Worm (Caenorhabditis elegans) whole organism, mixed stage, embryonic: ENCODE data around the gene txt-1.

Source experiments
- bed-3 ChIP-seq: fragments of 200-800 bp; sonication (Bioruptor generic); optimal IDR thresholded peaks from 3 replicates; lab custom pipeline; 2018; ENCODE audit warnings: mild to moderate bottlenecking, missing genetic modification characterization, moderate library complexity, missing compliant biosample characterization
- blmp-1 ChIP-seq: fragments of 150-350 bp; optimal IDR thresholded peaks from 2 replicates; lab custom pipeline; 2014; ENCODE audit warnings: missing biosample characterization, missing genetic modification characterization
- ceh-39 ChIP-seq: fragments of 150-350 bp; optimal IDR thresholded peaks from 2 replicates; lab custom pipeline; 2014; ENCODE audit warnings: missing biosample characterization, missing genetic modification characterization
- ceh-43 ChIP-seq: fragments of 200-800 bp; sonication (Bioruptor generic); optimal IDR thresholded peaks from 2 replicates; lab custom pipeline; 2018; ENCODE audit warnings: mild to moderate bottlenecking, missing genetic modification characterization, moderate library complexity, missing compliant biosample characterization
- ceh-83 ChIP-seq: fragments of 200-800 bp; sonication (Bioruptor generic); optimal IDR thresholded peaks from 2 replicates; lab custom pipeline; 2018; ENCODE audit warnings: mild to moderate bottlenecking, missing genetic modification characterization, missing compliant biosample characterization
- ces-1 ChIP-seq: fragments of 150-350 bp; optimal IDR thresholded peaks from 2 replicates; lab custom pipeline; 2014; ENCODE audit warnings: missing biosample characterization, missing genetic modification reagents, missing genetic modification characterization
- cnd-1 ChIP-seq: fragments of 200-800 bp; sonication (Bioruptor generic); optimal IDR thresholded peaks from 2 replicates; lab custom pipeline; 2018; ENCODE audit warnings: mild to moderate bottlenecking, missing genetic modification characterization, missing compliant biosample characterization
- drap-1 ChIP-seq: fragments of 200-800 bp; sonication (Bioruptor generic); optimal IDR thresholded peaks from 3 replicates; lab custom pipeline; 2018; ENCODE audit warnings: mild to moderate bottlenecking, missing genetic modification characterization, missing compliant biosample characterization
- elt-1 ChIP-seq: sonication (generic microtip); optimal IDR thresholded peaks from 2 replicates; lab custom pipeline; 2017; ENCODE audit warnings: missing genetic modification characterization, mild to moderate bottlenecking, missing compliant biosample characterization, antibody characterized with exemption, moderate library complexity, borderline replicate concordance; ENCODE audit not compliant: insufficient read depth
- elt-3 ChIP-seq: fragments of 150-350 bp; optimal IDR thresholded peaks from 2 replicates; lab custom pipeline; 2014; ENCODE audit warnings: missing biosample characterization, missing genetic modification characterization
- flh-1 ChIP-seq: fragments of 200-800 bp; sonication (Bioruptor generic); optimal IDR thresholded peaks from 2 replicates; lab custom pipeline; 2018; ENCODE audit warnings: mild to moderate bottlenecking, missing genetic modification characterization, moderate library complexity, missing compliant biosample characterization
- ham-2 ChIP-seq: fragments of 200-800 bp; sonication (Bioruptor generic); optimal IDR thresholded peaks from 2 replicates; lab custom pipeline; 2018; ENCODE audit warnings: mild to moderate bottlenecking, missing genetic modification characterization, missing compliant biosample characterization
- hlh-1 ChIP-seq: fragments of 150-350 bp; optimal IDR thresholded peaks from 2 replicates; lab custom pipeline; 2014; ENCODE audit warnings: missing biosample characterization, missing genetic modification reagents, missing genetic modification characterization
- lin-13 ChIP-seq: fragments of 150-350 bp; optimal IDR thresholded peaks from 2 replicates; lab custom pipeline; 2014; ENCODE audit warnings: missing biosample characterization, missing genetic modification characterization
- lin-32 ChIP-seq: fragments of 200-800 bp; sonication (Bioruptor generic); optimal IDR thresholded peaks from 2 replicates; lab custom pipeline; 2018; ENCODE audit warnings: mild to moderate bottlenecking, missing genetic modification characterization, missing compliant biosample characterization
- lsy-2 ChIP-seq: fragments of 150-350 bp; optimal IDR thresholded peaks from 2 replicates; lab custom pipeline; 2014; ENCODE audit warnings: missing biosample characterization, missing genetic modification characterization
- mab-5 ChIP-seq: fragments of 150-350 bp; optimal IDR thresholded peaks from 2 replicates; lab custom pipeline; 2014; ENCODE audit warnings: missing biosample characterization, missing genetic modification characterization
- mep-1 ChIP-seq: fragments of 150-350 bp; optimal IDR thresholded peaks from 2 replicates; lab custom pipeline; 2017; ENCODE audit warnings: missing biosample characterization, missing genetic modification reagents, missing genetic modification characterization, inconsistent platforms
- mls-2 ChIP-seq: sonication (generic microtip); optimal IDR thresholded peaks from 2 replicates; lab custom pipeline; 2016; ENCODE audit warnings: mild to moderate bottlenecking, missing genetic modification characterization, moderate library complexity, missing compliant biosample characterization
- nhr-12 ChIP-seq: fragments of 150-350 bp; optimal IDR thresholded peaks from 2 replicates; lab custom pipeline; 2014; ENCODE audit warnings: missing biosample characterization, missing genetic modification characterization
- nhr-2 ChIP-seq: fragments of 150-350 bp; optimal IDR thresholded peaks from 2 replicates; lab custom pipeline; 2014; ENCODE audit warnings: missing biosample characterization, missing genetic modification characterization
- nhr-237 ChIP-seq: fragments of 150-350 bp; optimal IDR thresholded peaks from 2 replicates; lab custom pipeline; 2014; ENCODE audit warnings: missing biosample characterization, missing genetic modification characterization
- nhr-28 ChIP-seq: fragments of 150-350 bp; optimal IDR thresholded peaks from 2 replicates; lab custom pipeline; 2014; ENCODE audit warnings: missing biosample characterization, missing genetic modification characterization
- nhr-76 ChIP-seq: sonication (generic microtip); optimal IDR thresholded peaks from 2 replicates; lab custom pipeline; 2017; ENCODE audit warnings: missing biosample characterization, missing genetic modification characterization
- pha-4 ChIP-seq: fragments of 150-350 bp; optimal IDR thresholded peaks from 2 replicates; lab custom pipeline; 2018; ENCODE audit warnings: missing biosample characterization, missing genetic modification reagents, missing genetic modification characterization
- sem-2 ChIP-seq: fragments of 200-800 bp; sonication (Bioruptor generic); optimal IDR thresholded peaks from 2 replicates; lab custom pipeline; 2018; ENCODE audit warnings: mild to moderate bottlenecking, missing genetic modification characterization, missing compliant biosample characterization
- snpc-4 ChIP-seq: fragments of 150-350 bp; optimal IDR thresholded peaks from 2 replicates; lab custom pipeline; 2014; ENCODE audit warnings: missing biosample characterization, missing genetic modification characterization
- tbx-8 ChIP-seq: fragments of 200-800 bp; sonication (Bioruptor generic); optimal IDR thresholded peaks from 2 replicates; lab custom pipeline; 2018; ENCODE audit warnings: mild to moderate bottlenecking, missing genetic modification characterization, moderate library complexity, missing compliant biosample characterization
- unc-120 ChIP-seq: sonication (generic microtip); optimal IDR thresholded peaks from 2 replicates; lab custom pipeline; 2017; ENCODE audit warnings: missing genetic modification characterization, missing compliant biosample characterization; ENCODE audit not compliant: poor library complexity, severe bottlenecking
- unc-39 ChIP-seq: fragments of 150-350 bp; optimal IDR thresholded peaks from 2 replicates; lab custom pipeline; 2014; ENCODE audit warnings: missing biosample characterization, missing genetic modification characterization
- unc-62 ChIP-seq: fragments of 150-350 bp; optimal IDR thresholded peaks from 2 replicates; lab custom pipeline; 2014; ENCODE audit warnings: missing biosample characterization, missing genetic modification reagents, missing genetic modification characterization
- zip-8 ChIP-seq: fragments of 150-350 bp; optimal IDR thresholded peaks from 2 replicates; lab custom pipeline; 2014; ENCODE audit warnings: missing biosample characterization, missing genetic modification characterization

Gene txt-1

ce11 chrII:105889-106288, at the start of gene txt-1:
TSS of gene txt-1 (plus strand) at chrII:106189.
- TF ChIP-seq mls-2 (tag; lab: Kevin White, UChicago) = no peak
- no peak for TF ChIP-seq sem-2 (GFP tag; lab: Kevin White, UChicago)
- TF ChIP-seq bed-3 = no peak
- no peak for TF ChIP-seq mab-5 (tag; lab: Kevin White, UChicago)

- TF ChIP-seq ceh-83 (GFP tag; lab: Kevin White, UChicago) (no peak), elt-1 (tag; lab: Kevin White, UChicago) (no peak), nhr-76 (tag; lab: Kevin White, UChicago) (no peak), mep-1 (tag; lab: Kevin White, UChicago) (no peak), hlh-1 (tag; lab: Kevin White, UChicago) (no peak), ceh-43 (no peak), lsy-2 (tag; lab: Kevin White, UChicago) (no peak), nhr-237 (tag; lab: Kevin White, UChicago) (no peak), unc-39 (tag; lab: Kevin White, UChicago) (no peak), ces-1 (no peak), drap-1 (GFP tag; lab: Kevin White, UChicago) (no peak), lin-13 (tag; lab: Kevin White, UChicago) (no peak), nhr-12 (no peak), elt-3 (tag; lab: Kevin White, UChicago) (no peak), nhr-2 (tag; lab: Kevin White, UChicago) (no peak), lin-32 (GFP tag; lab: Kevin White, UChicago) (no peak)
Measured at ce11 chrII:57370-57769, 48.6 kb upstream of the txt-1 start, which contains the start of gene ascc-1. TSS of gene ascc-1 (plus strand) at chrII:57670.

- TF ChIP-seq sem-2 (GFP tag; lab: Kevin White, UChicago) = no peak
- no peak for TF ChIP-seq bed-3
- no peak for TF ChIP-seq blmp-1 (tag; lab: Kevin White, UChicago)
- no peak for TF ChIP-seq lin-13 (tag; lab: Kevin White, UChicago)
- no peak for TF ChIP-seq unc-120
- TF ChIP-seq nhr-237 (tag; lab: Kevin White, UChicago) = no peak
- no peak for TF ChIP-seq unc-39 (tag; lab: Kevin White, UChicago)
- no peak for TF ChIP-seq nhr-28
- no peak for TF ChIP-seq tbx-8 (GFP tag; lab: Kevin White, UChicago)
- TF ChIP-seq mls-2 (tag; lab: Kevin White, UChicago) = no peak
- no peak for TF ChIP-seq ces-1
- TF ChIP-seq unc-62 = no peak
- TF ChIP-seq mab-5 (tag; lab: Kevin White, UChicago) = no peak
- TF ChIP-seq drap-1 (GFP tag; lab: Kevin White, UChicago) = no peak
- no peak for TF ChIP-seq cnd-1 (tag; lab: Kevin White, UChicago)
- TF ChIP-seq ham-2 = no peak
- no peak for TF ChIP-seq mep-1 (tag; lab: Kevin White, UChicago)
- no peak for TF ChIP-seq nhr-76 (tag; lab: Kevin White, UChicago)
Measured at ce11 chrII:57873-58272, 48.1 kb upstream of the txt-1 start.

- no peak for TF ChIP-seq elt-3 (tag; lab: Kevin White, UChicago)
- TF ChIP-seq blmp-1 (tag; lab: Kevin White, UChicago) = no peak
- no peak for TF ChIP-seq nhr-2 (tag; lab: Kevin White, UChicago)
- TF ChIP-seq unc-62 = no peak
- TF ChIP-seq nhr-28 = no peak
- TF ChIP-seq zip-8 (tag; lab: Kevin White, UChicago) = no peak
- TF ChIP-seq hlh-1 (tag; lab: Kevin White, UChicago) = no peak
- TF ChIP-seq ceh-43 = no peak
- TF ChIP-seq, all 35 proteins: peak for 0
Measured at ce11 chrII:60049-60448, 45.9 kb upstream of the txt-1 start.

ce11 chrII:61013-61412, 45.0 kb upstream of the txt-1 start, which contains the start of gene C23H3.2:
TSS of gene C23H3.2 (plus strand) at chrII:61313.
- TF ChIP-seq nhr-237 (tag; lab: Kevin White, UChicago) (no peak), unc-62 (no peak), nhr-2 (tag; lab: Kevin White, UChicago) (no peak), flh-1 (no peak), lsy-2 (tag; lab: Kevin White, UChicago) (no peak), ceh-83 (GFP tag; lab: Kevin White, UChicago) (no peak), bed-3 (no peak), nhr-28 (no peak), sem-2 (GFP tag; lab: Kevin White, UChicago) (no peak), ceh-43 (no peak), nhr-76 (tag; lab: Kevin White, UChicago) (no peak), snpc-4 (tag; lab: Kevin White, UChicago) (no peak), elt-3 (tag; lab: Kevin White, UChicago) (no peak), mep-1 (tag; lab: Kevin White, UChicago) (no peak), ceh-39 (tag; lab: Kevin White, UChicago) (no peak), lin-32 (GFP tag; lab: Kevin White, UChicago) (no peak), pha-4 (tag; lab: Kevin White, UChicago) (no peak), zip-8 (tag; lab: Kevin White, UChicago) (no peak)
- TF ChIP-seq, all 35 proteins: peak for 0
